Worm (Caenorhabditis elegans): Measurements from ENCODE around the gene mys-1.

mys-1 gene

DNA sequence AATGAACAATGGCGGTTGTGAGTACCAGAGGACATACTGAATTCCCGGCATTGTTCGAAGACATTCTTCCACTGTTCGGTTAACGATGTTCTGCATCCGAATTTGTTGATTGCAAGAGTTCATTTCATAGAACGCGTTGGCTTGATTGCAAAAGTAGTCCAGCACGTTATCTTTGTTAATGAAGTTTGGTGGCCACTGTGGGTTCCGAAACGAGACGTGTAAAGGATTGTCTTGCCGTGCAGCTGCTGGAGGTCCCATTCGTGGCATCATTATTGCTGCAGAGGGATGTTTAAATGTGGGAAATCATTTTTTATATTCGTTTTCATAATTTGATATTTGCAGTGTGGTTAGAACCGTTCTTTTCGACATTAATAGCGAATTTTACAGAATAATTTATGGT is 25.1 kb downstream of the mys-1 start, which contains the start of gene mdt-6:
Gene mdt-6, minus strand, starts transcription at position 275 of the 400 bp plus-strand sequence.
- no peak for TF ChIP-seq ces-1 (GFP tag; optimal IDR thresholded peaks at IDR 0.05)
- TF ChIP-seq F44E2.7 (GFP tag; IDR thresholded peaks at IDR 0.05), result no peak
- TF ChIP-seq madf-9 (GFP tag; conservative IDR thresholded peaks at IDR 0.05), result no peak
- TF ChIP-seq T26A8.4 (GFP tag; IDR thresholded peaks at IDR 0.05), result peak; percentile 53
- TF ChIP-seq F37D6.2 (tag; optimal IDR thresholded peaks at IDR 0.05), result no peak
- peak in 1 of 2 experiments; percentile 88 for TF ChIP-seq unc-62 (GFP tag; optimal IDR thresholded peaks at IDR 0.05 in 1 of 2)
- no peak for TF ChIP-seq unc-62 (tag; optimal IDR thresholded peaks at IDR 0.05)
- peak; percentile 84 for TF ChIP-seq aha-1 (tag)
- 0 out of 2 replicates have a peak, but pooled peaks have one; percentile 26 for TF ChIP-seq snpc-1.2 (GFP tag; IDR thresholded peaks at IDR 0.05)
- 0 out of 2 replicates have a peak, but pooled peaks have one; percentile 11 for TF ChIP-seq ctbp-1 (GFP tag; IDR thresholded peaks at IDR 0.05)
- no peak for TF ChIP-seq mes-2 (tag; optimal IDR thresholded peaks at IDR 0.05; ENCODE audit: poor library complexity, severe bottlenecking)
- TF ChIP-seq unc-130 (GFP tag; optimal IDR thresholded peaks at IDR 0.05), result no peak
- no peak for TF ChIP-seq pha-4 (GFP tag; IDR thresholded peaks at IDR 0.05)
- TF ChIP-seq pha-4 (tag; optimal IDR thresholded peaks at IDR 0.05), result no peak

DNA sequence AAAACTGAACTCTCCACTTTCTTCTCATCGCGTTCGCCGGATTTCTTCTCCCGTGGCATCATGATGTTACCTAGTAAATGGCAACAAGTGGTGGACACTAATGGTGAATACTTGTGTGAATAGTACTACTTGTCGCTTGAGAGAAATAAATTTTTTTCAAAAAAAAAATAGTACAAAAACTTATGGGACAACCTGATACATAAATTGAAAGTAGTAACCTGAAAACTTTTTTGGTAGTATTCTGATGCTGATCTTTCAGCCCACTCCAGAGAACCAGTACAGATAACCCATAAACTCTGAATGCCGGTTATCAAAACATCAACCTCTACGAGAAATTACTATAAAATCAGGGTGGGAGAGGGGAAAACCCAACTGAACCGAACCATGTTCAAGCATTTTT is 26.7 kb downstream of the mys-1 start, which contains the start of gene Y57E12AL.2:
Gene Y57E12AL.2, plus strand, starts transcription at position 301 of the 400 bp plus-strand sequence.
- peak; percentile 21 for TF ChIP-seq aha-1 (tag)

DNA sequence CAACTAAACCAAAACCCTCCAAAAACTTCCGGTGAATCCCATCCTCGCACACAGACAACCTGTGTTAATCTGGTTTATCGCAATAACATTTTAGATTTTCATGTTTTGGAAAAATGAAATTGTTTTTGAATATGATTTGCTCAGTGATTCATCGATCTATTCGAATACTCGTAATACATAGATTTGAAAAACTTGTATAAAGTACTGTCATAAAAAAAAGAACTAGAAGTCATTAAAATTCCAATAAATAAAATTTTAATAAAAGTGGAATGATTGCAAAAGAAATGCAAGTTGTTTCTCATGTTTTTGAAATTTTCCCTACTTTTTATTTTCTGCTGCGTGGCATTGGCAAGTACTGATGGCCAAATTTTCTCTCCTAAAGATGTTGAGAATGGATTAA is 29.9 kb downstream of the mys-1 start, which contains the start of gene spig-8:
Gene spig-8, plus strand, starts transcription at position 301 of the 400 bp plus-strand sequence.
- TF ChIP-seq lin-38 (GFP tag; IDR thresholded peaks at IDR 0.05), result no peak
- no peak for TF ChIP-seq madf-9 (GFP tag; conservative IDR thresholded peaks at IDR 0.05)
- TF ChIP-seq D1046.2 (GFP tag; IDR thresholded peaks at IDR 0.05), result no peak
- TF ChIP-seq R02D3.7 (tag; optimal IDR thresholded peaks at IDR 0.05), result no peak

DNA sequence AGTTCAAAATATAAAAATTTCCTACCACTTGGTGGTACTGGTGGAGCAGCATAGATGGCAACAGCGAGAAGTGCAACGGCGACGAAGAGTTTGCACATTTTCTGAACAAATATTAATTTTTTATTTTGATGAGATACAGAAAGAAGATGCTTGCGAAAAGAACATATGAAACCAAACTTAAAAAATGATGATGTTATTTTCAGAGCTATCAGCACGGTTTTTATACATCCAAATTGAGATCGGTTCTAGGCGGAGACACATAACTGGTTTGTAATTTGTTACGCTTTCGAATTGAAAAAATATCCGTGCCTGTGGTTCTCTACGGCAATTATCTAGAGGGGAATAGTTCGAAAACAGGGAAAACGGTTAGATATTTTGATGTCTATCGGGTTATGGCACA is 31.4 kb downstream of the mys-1 start, which contains the start of gene txt-17:
Gene txt-17, minus strand, starts transcription at position 101 of the 400 bp plus-strand sequence.
- TF ChIP-seq dmd-8 (GFP tag; IDR thresholded peaks at IDR 0.05) (no peak), hlh-11 (tag; optimal IDR thresholded peaks at IDR 0.05) (no peak), skn-1 (tag; optimal IDR thresholded peaks at IDR 0.05) (no peak), set-16 (GFP tag; IDR thresholded peaks at IDR 0.05) (no peak), daf-8 (GFP tag; IDR thresholded peaks at IDR 0.05) (no peak), snpc-4 (tag; optimal IDR thresholded peaks at IDR 0.05) (no peak), nhr-25 (tag; optimal IDR thresholded peaks at IDR 0.05; ENCODE audit: borderline replicate concordance, insufficient read depth) (no peak), ceh-20 (GFP tag; IDR thresholded peaks at IDR 0.05) (no peak), lin-38 (GFP tag; IDR thresholded peaks at IDR 0.05) (no peak), F49E8.2 (tag; optimal IDR thresholded peaks at IDR 0.05; ENCODE audit: borderline replicate concordance) (no peak), nhr-77 (tag; optimal IDR thresholded peaks at IDR 0.05) (no peak), pqm-1 (tag; optimal IDR thresholded peaks at IDR 0.05) (no peak), madf-9 (GFP tag; conservative IDR thresholded peaks at IDR 0.05) (no peak), dpl-1 (GFP tag; optimal IDR thresholded peaks at IDR 0.05) (no peak), ztf-7 (tag; optimal IDR thresholded peaks at IDR 0.05) (no peak), daf-19 (GFP tag; conservative IDR thresholded peaks at IDR 0.05) (no peak), dve-1 (tag; optimal IDR thresholded peaks at IDR 0.05; ENCODE audit: insufficient read depth) (no peak), ceh-44 (GFP tag; IDR thresholded peaks at IDR 0.05) (no peak), mdt-29 (GFP tag; IDR thresholded peaks at IDR 0.05) (no peak)

Data from whole organism, L4 larva.